Fruit fly (Drosophila melanogaster) whole organism: ENCODE measurements around the gene CG11052.

Experiments
- CG8478 ChIP-seq: fragments of >200 bp; optimal IDR thresholded peaks from 2 replicates; lab custom pipeline; 2018; ENCODE audit warnings: inconsistent platforms
- Dll ChIP-seq: fragments of >200 bp; optimal IDR thresholded peaks from 2 replicates; lab custom pipeline; 2017
- EcR ChIP-seq, 2 experiments: fragments of >200 bp; optimal IDR thresholded peaks; 2 replicates each; lab custom pipeline; 2017; ENCODE audit warnings: missing biosample characterization in 2 of 2, missing genetic modification characterization in 2 of 2, missing genetic modification reagents in 2 of 2
- pan ChIP-seq: fragments of >200 bp; optimal IDR thresholded peaks from 2 replicates; lab custom pipeline; 2017
- psq ChIP-seq: fragments of >200 bp; optimal IDR thresholded peaks from 2 replicates; lab custom pipeline; 2017
- usp ChIP-seq: fragments of >200 bp; optimal IDR thresholded peaks from 2 replicates; lab custom pipeline; 2017; ENCODE audit warnings: missing biosample characterization, missing genetic modification characterization, mixed read lengths

CG11052 gene

DNA sequence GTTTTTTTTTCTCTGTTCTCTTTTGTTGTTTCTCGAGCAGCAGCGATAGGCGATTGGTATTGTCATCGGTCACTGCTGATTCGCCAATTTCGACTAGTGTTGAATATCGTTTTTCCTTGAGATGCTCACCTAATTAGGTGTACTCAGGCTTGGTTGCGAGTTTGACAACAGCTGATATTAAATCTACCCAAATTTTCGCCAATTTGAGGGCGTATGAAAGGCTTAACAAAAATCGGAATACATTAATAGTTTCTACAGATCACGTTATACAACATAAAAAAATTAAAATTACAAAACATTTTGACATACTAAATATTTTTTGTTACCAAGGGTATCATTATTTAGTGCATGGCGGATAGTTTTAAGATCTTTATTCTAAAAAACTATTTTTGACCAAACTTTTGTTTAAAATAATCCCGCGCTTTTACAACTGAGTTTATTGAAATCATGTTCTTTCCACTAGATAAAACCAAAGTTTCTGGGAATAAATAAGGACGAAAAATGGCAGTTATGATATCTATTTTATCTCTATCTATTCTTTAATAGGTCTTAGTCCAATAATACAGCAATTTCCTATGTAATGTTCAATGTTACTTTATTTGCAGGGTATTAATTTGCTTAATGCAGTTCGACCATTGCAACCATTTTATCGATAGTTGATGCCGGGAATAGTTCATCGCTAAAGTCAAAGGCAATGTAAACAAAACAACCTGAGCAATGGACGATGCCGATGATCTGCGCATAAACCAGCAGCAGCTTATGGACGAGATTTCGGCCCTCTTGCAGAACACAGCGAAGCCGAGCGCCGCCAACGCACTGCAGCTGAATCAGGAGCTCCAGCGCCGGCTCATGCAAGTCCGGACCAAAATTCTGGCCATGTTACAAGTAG, 4.3 kb upstream of the CG11052 start, which contains the start of the genes CG10435 and Pbp95:
CG10435 (minus strand) TSS at position 81 of the 889 bp plus-strand sequence.
Pbp95 (plus strand) TSS at position 671 of the 889 bp plus-strand sequence.
- TF ChIP-seq Dll (lab: Kevin White, UChicago) (no peak), pan (lab: Kevin White, UChicago) (peak; percentile 71)

DNA sequence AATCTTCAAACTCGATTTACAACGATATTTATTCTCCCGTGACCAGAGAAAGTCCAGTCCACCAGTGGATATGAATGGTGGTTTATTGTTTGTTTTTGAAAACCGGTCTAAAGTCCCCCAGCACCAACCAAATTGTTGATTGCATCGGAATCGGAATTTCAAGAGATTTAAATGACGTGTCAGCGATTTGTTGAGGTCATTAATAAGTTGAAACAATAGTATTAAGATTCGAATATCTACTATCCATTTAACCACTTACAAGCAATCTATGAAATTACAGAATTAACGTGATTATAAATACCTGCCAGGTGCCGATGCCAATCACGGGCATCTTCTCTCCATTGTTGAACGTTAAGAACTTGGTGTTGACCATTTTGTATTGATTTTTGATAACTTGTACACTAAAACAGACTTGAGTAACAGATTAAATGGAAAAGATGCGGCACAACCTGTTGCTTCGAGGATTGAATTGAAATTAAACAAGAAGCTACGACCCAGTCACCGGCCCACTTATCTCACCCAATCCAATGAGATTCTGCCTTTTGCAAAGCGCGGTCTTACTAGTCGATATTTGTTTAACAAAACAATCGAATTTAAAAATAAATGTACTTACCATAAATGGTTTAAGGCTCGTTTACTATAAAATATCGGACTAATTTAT, 1.4 kb downstream of the CG11052 start, which contains the start of gene CG2767:
CG2767 (minus strand) TSS at position 516 of the 661 bp plus-strand sequence.
- no peak for TF ChIP-seq usp (GFP tag; lab: Kevin White, UChicago)
- TF ChIP-seq Dll (lab: Kevin White, UChicago): no peak
- TF ChIP-seq psq (lab: Kevin White, UChicago): no peak
- TF ChIP-seq pan (lab: Kevin White, UChicago): no peak
- no peak for TF ChIP-seq CG8478 (lab: Kevin White, UChicago)
- TF ChIP-seq EcR (GFP tag; optimal IDR thresholded peaks at IDR 0.05; lab: Kevin White, UChicago): no peak

DNA sequence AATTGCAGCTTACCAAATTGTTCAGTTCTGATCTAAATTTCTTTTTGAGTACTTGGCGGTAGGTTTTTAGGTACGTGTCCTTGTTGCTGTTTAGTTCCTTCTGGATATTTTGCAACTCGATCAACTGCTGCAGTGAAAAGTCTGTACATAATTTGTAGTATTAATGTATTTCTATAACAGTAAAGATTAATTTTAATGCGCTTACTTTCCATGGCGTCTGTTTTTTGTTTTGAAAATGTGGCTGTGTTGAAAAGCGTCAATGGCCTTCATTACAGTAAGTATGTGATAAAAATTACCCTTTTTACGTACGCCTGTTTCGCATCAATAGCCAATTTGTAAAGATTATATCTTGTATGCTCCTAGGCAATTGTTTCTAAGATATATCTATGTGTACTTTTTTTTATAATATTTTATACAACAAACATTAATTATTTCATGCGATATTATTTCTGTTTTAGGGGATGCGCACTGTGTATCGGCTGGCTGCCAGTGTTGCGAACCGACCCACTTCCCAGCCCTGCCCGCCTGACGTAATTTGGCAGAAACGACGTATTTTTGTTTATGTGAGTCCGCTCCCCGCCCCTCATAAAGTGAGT, 7.9 kb downstream of the CG11052 start, which contains the start of the genes Kmn2 and CG2698:
Kmn2 (minus strand) TSS at position 236 of the 596 bp plus-strand sequence.
CG2698 (plus strand) TSS at position 489 of the 596 bp plus-strand sequence.
- no peak for TF ChIP-seq pan (lab: Kevin White, UChicago)
- TF ChIP-seq usp (GFP tag; lab: Kevin White, UChicago): no peak
- no peak for TF ChIP-seq psq (lab: Kevin White, UChicago)
- TF ChIP-seq Dll (lab: Kevin White, UChicago): no peak
- no peak for TF ChIP-seq CG8478 (lab: Kevin White, UChicago)
- TF ChIP-seq EcR (GFP tag; optimal IDR thresholded peaks at IDR 0.05; lab: Kevin White, UChicago): no peak

DNA sequence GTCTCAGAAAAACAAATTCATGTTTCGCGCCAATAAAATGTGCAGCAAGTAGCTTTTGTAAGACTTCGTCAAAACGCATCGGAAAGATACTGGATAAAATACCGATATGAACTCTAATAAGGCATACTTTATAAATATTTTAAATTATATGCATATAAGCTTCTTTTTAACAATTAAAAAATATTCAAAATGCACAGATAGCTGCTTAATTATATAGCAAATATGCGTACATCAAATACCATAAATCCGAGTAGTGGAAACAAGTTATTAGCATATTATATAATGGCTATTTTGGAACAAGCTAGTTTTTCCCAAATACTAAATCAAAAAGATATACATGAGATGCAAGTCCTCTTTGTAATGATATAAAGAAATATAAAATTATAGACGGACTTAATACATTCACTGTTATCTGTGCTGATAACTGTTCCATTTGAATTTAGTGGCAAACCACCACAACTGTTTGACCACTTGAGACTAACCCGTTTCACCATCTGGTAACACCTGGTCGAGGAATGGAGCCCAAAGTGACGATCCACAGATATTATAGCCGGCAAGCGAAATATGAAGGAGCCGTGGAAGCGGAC, 9.5 kb downstream of the CG11052 start, which contains the start of gene PIG-H:
PIG-H (plus strand) TSS at position 303 of the 587 bp plus-strand sequence.
- TF ChIP-seq usp (GFP tag; lab: Kevin White, UChicago) (no peak), EcR (GFP tag; optimal IDR thresholded peaks at IDR 0.05; lab: Kevin White, UChicago) (no peak)

DNA sequence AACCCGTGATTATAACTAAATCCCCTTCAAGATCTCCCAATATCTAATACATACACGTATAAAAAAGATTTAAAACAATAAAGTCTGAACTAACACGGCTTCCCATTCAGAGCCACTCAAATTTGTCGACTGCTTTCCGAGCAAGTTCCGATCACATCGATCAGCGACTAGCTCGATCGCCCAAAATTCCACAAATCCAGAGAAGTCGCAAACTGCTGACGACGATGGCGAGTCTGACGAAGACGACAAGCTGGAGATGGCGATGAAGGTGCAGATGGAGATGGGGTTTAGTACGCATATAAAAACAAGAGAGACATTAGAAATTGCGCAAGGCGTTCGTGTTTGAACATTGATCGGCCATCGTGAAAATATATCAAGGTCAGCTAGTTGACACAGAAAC, 10.3 kb downstream of the CG11052 start:
- TF ChIP-seq Dll (lab: Kevin White, UChicago) (no peak), EcR (GFP tag; optimal IDR thresholded peaks at IDR 0.05; lab: Kevin White, UChicago) (no peak), CG8478 (lab: Kevin White, UChicago) (no peak), pan (lab: Kevin White, UChicago) (no peak), usp (GFP tag; lab: Kevin White, UChicago) (no peak), psq (lab: Kevin White, UChicago) (no peak)

DNA sequence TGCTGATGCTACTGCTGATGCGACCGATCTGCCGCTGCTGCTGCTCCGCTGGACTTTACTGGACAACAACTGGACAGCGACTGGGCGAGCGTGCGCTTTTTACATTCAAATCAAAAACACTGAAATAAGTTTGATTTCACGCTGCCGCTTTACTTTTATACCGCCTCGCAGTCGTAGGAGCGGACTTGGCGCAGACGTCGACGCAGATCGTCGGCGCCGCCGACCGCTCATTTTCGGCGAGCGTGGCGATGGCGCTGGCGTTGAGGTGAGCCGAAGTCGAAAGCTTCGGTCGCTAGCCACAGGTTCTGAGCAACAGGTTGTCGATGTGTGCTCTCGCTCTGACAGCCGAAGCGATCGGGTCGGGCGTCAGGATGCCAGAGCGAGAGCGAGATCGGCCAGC, 13.4 kb downstream of the CG11052 start, which contains the start of gene Elovl7:
Elovl7 (minus strand) TSS at position 131 of the 400 bp plus-strand sequence.
- TF ChIP-seq psq (lab: Kevin White, UChicago): no peak
- no peak for TF ChIP-seq pan (lab: Kevin White, UChicago)
- no peak for TF ChIP-seq CG8478 (lab: Kevin White, UChicago)
- no peak for TF ChIP-seq usp (GFP tag; lab: Kevin White, UChicago)
- TF ChIP-seq Dll (lab: Kevin White, UChicago): no peak
- TF ChIP-seq EcR (GFP tag; optimal IDR thresholded peaks at IDR 0.05; lab: Kevin White, UChicago): no peak

DNA sequence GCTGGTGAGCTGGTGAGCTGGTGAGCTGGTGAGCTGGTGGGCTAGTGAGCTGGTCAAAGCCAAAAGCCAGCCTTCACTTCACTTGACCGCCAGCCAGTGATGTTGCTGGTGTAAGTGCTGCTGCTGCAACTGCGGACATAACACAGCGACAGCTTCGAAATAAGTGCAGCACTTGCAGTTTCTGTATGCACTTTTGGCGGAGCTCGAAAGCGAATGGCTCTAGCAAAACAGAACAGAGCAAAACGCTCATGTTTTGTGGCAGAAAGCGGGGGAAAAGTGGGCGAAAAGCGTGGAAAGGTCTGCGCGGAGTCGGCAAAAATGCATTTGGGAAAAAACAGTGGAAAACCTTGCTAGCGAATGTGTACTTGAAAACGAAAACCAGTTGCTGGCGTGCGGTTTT, 14.5 kb downstream of the CG11052 start:
- TF ChIP-seq psq (lab: Kevin White, UChicago) (no peak), EcR (GFP tag; optimal IDR thresholded peaks at IDR 0.05; lab: Kevin White, UChicago) (no peak), pan (lab: Kevin White, UChicago) (no peak), usp (GFP tag; lab: Kevin White, UChicago) (no peak), Dll (lab: Kevin White, UChicago) (no peak), CG8478 (lab: Kevin White, UChicago) (no peak)

DNA sequence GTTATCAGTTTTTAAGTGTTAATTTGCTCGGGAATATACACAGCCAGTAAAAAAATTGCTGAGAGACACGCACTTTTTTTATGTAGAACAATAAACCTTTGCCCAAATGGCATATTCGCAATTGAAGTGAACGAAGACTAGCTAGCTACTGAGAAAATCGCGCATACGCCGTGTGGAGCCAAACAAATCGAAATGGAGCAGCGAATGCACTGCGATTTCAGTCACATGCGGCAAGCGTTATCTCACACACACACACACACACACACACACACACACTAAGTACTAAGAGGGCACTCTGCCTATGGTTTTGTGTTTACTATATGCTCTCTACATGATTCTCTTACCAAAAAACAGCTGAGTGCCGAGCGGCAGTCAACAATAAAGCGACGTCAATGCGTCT, 15.6 kb downstream of the CG11052 start:
- TF ChIP-seq Dll (lab: Kevin White, UChicago) (peak; percentile 34), EcR (GFP tag; optimal IDR thresholded peaks at IDR 0.05; lab: Kevin White, UChicago) (no peak)

DNA sequence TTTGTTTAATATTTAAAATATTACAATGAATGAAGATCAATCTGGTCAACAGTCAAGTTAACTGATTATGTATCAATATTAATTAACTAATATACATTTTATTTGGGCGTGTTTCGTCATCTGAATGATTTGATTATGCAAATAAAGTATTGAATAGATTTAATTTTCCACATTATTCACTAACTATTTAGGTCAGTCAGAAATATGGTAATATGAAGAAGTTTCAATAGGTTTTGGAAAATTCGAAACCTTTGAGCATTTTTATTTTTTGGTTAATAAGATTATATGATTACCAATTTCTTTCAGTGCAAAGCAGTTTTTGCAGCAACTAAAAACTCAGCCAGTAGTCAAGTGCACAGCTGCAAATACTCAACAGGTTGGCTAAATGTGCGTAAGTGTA, 17.0 kb downstream of the CG11052 start:
- TF ChIP-seq EcR (GFP tag; optimal IDR thresholded peaks at IDR 0.05; lab: Kevin White, UChicago) (no peak), psq (lab: Kevin White, UChicago) (no peak), CG8478 (lab: Kevin White, UChicago) (no peak), usp (GFP tag; lab: Kevin White, UChicago) (no peak), Dll (lab: Kevin White, UChicago) (no peak), pan (lab: Kevin White, UChicago) (no peak)

DNA sequence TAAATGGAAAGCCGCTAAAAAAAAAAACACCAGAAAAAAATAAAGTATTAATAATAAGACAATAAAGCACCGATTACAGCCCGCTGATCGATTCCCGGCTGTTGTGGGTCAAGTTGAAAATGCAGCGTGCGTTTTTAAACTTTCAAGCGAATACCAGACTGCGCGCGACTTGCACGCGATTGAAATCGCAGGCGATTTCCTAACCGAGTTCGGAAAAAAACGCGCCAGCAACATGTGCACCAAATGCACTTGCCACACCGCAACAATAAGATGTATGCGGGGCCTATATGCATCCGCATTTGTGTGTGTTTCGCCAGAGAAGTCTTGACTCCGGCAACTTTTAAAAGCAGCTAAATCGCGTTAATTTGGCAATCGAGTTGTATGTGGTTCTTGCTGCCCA, 17.7 kb downstream of the CG11052 start:
- no peak for TF ChIP-seq CG8478 (lab: Kevin White, UChicago)
- TF ChIP-seq EcR (GFP tag; optimal IDR thresholded peaks at IDR 0.05; lab: Kevin White, UChicago): no peak
- no peak for TF ChIP-seq Dll (lab: Kevin White, UChicago)
- TF ChIP-seq usp (GFP tag; lab: Kevin White, UChicago): no peak
- no peak for TF ChIP-seq psq (lab: Kevin White, UChicago)
- TF ChIP-seq pan (lab: Kevin White, UChicago): no peak
